Fruit fly (Drosophila melanogaster): ENCODE results near the gene CG6428.

Gene CG6428

DNA sequence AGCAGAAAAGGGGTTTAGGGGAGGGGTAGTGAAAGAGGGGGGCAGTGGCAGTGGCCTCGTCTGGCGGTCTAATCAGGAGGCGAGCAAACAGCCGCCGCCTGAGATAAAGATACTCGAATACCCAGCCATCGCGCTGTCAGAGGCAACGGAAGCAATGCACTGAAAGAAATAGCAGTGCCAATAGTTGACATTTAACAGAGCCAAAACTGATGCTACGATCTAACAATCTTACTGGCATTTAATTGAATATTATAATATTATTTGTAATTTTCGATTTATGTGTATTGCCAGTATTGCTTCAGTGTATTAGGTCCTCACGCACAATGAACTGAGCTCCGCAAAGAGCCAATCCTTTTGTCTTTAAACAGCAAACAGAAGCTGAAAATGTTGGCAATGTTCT lies 44.4 kb upstream of the CG6428 start (continued):
- TF ChIP-seq vvl (GFP tag; IDR thresholded peaks at IDR 0.05) (0 out of 2 replicates have a peak, but pooled peaks have one; percentile 21), CG7839 (tag; optimal IDR thresholded peaks at IDR 0.05) (peak; percentile 47), MBD-R2 (GFP tag; IDR thresholded peaks at IDR 0.05) (no peak), CG11696 (GFP tag; IDR thresholded peaks at IDR 0.05) (no peak), CG1603 (tag; optimal IDR thresholded peaks at IDR 0.05) (peak; percentile 37), CG9727 (GFP tag; optimal IDR thresholded peaks at IDR 0.05) (peak; percentile 21), sc (optimal IDR thresholded peaks at IDR 0.05) (no peak), sc (GFP tag; optimal IDR thresholded peaks at IDR 0.05) (no peak), Gug (GFP tag; IDR thresholded peaks at IDR 0.05) (0 out of 4 replicates have a peak, but pooled peaks have one; percentile 10), dysf (GFP tag; IDR thresholded peaks at IDR 0.05) (0 out of 3 replicates have a peak, but pooled peaks have one; percentile 24), danr (GFP tag; IDR thresholded peaks at IDR 0.05) (no peak), ci (GFP tag; IDR thresholded peaks at IDR 0.05) (0 out of 3 replicates have a peak, but pooled peaks have one; percentile 46), Med (GFP tag) (peak; percentile 46), prd (optimal IDR thresholded peaks at IDR 0.05) (no peak), prd (GFP tag; IDR thresholded peaks at IDR 0.05) (peak; percentile 34; the same call in 1 of the 3 replicates), CG13296 (GFP tag; optimal IDR thresholded peaks at IDR 0.05) (no peak), CG17361 (GFP tag; IDR thresholded peaks at IDR 0.05) (0 out of 3 replicates have a peak, but pooled peaks have one; percentile 21), CG18599 (GFP tag; optimal IDR thresholded peaks at IDR 0.05) (peak; percentile 37), Sox102F (GFP tag; optimal IDR thresholded peaks at IDR 0.05) (peak; percentile 6), CG13624 (GFP tag; optimal IDR thresholded peaks at IDR 0.05) (no peak), dmrt11E (tag; optimal IDR thresholded peaks at IDR 0.05) (peak; percentile 37), bcd (GFP tag; optimal IDR thresholded peaks at IDR 0.05) (no peak), E2f1 (GFP tag; IDR thresholded peaks at IDR 0.05) (peak; percentile 31; the same call in 1 of the 2 replicates), D19A (tag; optimal IDR thresholded peaks at IDR 0.05) (peak; percentile 20), CG12391 (tag; optimal IDR thresholded peaks at IDR 0.05) (peak; percentile 2), CG32532 (GFP tag; IDR thresholded peaks at IDR 0.05) (0 out of 2 replicates have a peak, but pooled peaks have one; percentile 8), CG30403 (GFP tag; optimal IDR thresholded peaks at IDR 0.05) (peak; percentile 5), row (GFP tag; IDR thresholded peaks at IDR 0.05) (peak; percentile 48; the same call in 2 of the 3 replicates), CG2712 (tag; optimal IDR thresholded peaks at IDR 0.05) (peak; percentile 37), CG4707 (GFP tag; optimal IDR thresholded peaks at IDR 0.05) (no peak), CG7556 (GFP tag; optimal IDR thresholded peaks at IDR 0.05) (peak; percentile 5), unpg (GFP tag; optimal IDR thresholded peaks at IDR 0.05) (peak; percentile 19), crol (GFP tag; IDR thresholded peaks at IDR 0.05) (peak; percentile 57), CG11695 (GFP tag; IDR thresholded peaks at IDR 0.05) (0 out of 3 replicates have a peak, but pooled peaks have one; percentile 23), grau (tag; optimal IDR thresholded peaks at IDR 0.05) (peak; percentile 9), nmo (GFP tag; optimal IDR thresholded peaks at IDR 0.05) (peak; percentile 47), CG11085 (GFP tag; IDR thresholded peaks at IDR 0.05) (peak; percentile 28; the same call in 1 of the 2 replicates), CG10209 (GFP tag; optimal IDR thresholded peaks at IDR 0.05) (peak; percentile 0), sisA (GFP tag; IDR thresholded peaks at IDR 0.05) (0 out of 2 replicates have a peak, but pooled peaks have one; percentile 9), CG6683 (GFP tag; optimal IDR thresholded peaks at IDR 0.05) (no peak), lola (GFP tag; optimal IDR thresholded peaks at IDR 0.05) (peak in 1 of 3 experiments; percentile 20), zfh1 (GFP tag; IDR thresholded peaks at IDR 0.05) (peak; percentile 49; the same call in 1 of the 3 replicates), sens (GFP tag) (peak; percentile 16), CG17829 (tag; optimal IDR thresholded peaks at IDR 0.05) (no peak), onecut (GFP tag; IDR thresholded peaks at IDR 0.05) (peak; percentile 18; the same call in 1 of the 2 replicates), Ssrp (tag; optimal IDR thresholded peaks at IDR 0.05) (peak; percentile 25), CG10979 (tag; optimal IDR thresholded peaks at IDR 0.05) (peak; percentile 37), CG31441 (GFP tag; IDR thresholded peaks at IDR 0.05) (0 out of 2 replicates have a peak, but pooled peaks have one; percentile 33), CG11504 (tag; optimal IDR thresholded peaks at IDR 0.05) (peak; percentile 33), CG18262 (tag; optimal IDR thresholded peaks at IDR 0.05) (peak; percentile 37)
